Fruit fly (Drosophila melanogaster): Measurements from ENCODE around the gene CG7536.

The CG7536 gene

DNA sequence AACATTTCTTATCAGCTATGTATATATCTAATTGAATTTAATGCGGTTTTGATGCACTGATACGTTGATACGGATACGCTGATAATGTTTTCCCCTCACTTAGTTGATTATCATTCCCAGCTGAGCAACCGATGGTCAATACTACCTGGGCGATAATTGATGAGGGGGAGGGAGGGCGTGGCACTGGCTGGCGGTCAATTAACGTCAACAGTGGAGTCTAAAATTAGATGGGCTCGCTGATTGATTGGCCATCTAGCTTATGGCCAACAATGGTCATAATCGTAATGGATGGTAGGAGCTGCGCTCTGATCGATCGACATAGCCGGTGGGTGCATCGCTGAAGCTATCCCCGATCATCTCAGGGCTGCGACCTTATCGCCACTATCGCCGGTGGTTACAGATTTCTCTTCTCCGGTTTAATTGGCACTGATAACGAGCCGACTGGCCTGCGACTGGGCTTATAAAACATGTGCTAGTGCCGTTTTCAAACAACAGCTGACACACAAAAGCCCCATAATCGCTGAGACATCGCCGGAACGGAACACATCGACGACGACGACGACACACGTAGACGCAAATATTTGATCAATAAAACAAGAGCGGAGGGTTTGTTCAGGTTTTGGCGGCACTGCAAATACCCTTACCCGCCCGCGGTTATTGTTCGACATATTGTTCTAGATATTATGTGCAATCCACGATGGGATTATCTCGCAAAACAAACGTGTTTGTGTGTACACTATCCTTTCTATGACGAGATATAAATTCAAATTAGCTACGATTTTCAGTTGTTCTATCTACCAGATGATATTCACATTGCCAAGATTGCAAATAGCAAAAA lies 4.6 kb downstream of the CG7536 start:
- TF ChIP-seq Ets96B (tag; optimal IDR thresholded peaks at IDR 0.05) (no peak), pdm3 (GFP tag; optimal IDR thresholded peaks at IDR 0.05) (no peak), vri (GFP tag; optimal IDR thresholded peaks at IDR 0.05) (no peak), CG7368 (GFP tag; optimal IDR thresholded peaks at IDR 0.05) (no peak), Eip78C (GFP tag) (peak; percentile 37), Sox14 (GFP tag; optimal IDR thresholded peaks at IDR 0.05) (peak; percentile 4), fkh (GFP tag; optimal IDR thresholded peaks at IDR 0.05) (peak; percentile 84)

DNA sequence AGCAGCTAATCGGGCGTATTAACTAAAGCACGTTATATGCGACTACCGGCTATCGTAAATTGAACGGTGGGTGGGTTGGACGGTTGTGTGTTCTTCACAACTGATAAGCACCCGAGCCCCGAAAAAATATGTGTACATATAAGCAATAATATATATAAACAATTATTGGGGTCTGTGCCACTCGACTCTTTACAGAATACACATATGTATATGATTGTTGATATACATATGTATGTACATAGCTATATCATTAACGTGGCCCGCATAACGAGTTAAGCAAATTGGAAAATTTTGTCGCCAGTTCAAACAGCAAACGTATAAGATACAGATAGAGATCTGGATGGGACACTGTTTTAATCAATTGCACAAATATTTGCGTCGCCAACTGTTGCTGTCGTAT lies 5.7 kb downstream of the CG7536 start:
- no peak for TF ChIP-seq salr (GFP tag; optimal IDR thresholded peaks at IDR 0.05)
- no peak for TF ChIP-seq eg (GFP tag; IDR thresholded peaks at IDR 0.05)
- TF ChIP-seq fkh (GFP tag; optimal IDR thresholded peaks at IDR 0.05): peak; percentile 82
- peak; percentile 37 for TF ChIP-seq svp (GFP tag)

DNA sequence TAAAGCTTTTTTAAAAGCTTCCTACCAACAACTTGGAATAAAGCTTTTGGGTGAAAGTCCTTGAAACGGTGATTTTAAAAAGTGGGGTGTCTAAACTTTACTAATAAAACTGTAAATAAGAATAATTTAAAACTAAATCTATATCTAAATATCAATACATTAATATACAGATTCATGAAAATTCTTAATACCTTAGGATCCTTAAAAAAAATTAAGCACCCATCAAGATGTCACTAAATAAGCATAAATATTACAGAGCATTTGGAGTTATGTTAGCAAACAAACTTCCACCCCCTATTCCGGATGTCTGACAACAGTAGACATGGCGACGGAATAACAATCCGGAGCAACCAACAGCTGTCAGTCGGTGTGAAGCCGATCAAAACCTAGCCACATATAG lies 24.1 kb downstream of the CG7536 start, which contains the start of gene Dhc16F:
Gene Dhc16F, plus strand, starts transcription at position 301 of the 400 bp plus-strand sequence.
- TF ChIP-seq CG7368 (GFP tag; optimal IDR thresholded peaks at IDR 0.05) (no peak), esn (GFP tag; optimal IDR thresholded peaks at IDR 0.05) (no peak), CG3919 (GFP tag; optimal IDR thresholded peaks at IDR 0.05) (no peak), CG6163 (GFP tag; IDR thresholded peaks at IDR 0.05) (no peak), CG11762 (GFP tag; optimal IDR thresholded peaks at IDR 0.05; ENCODE audit: insufficient read depth) (no peak), fd85E (GFP tag; optimal IDR thresholded peaks at IDR 0.05) (no peak), Eip78C (GFP tag) (no peak), achi (GFP tag; optimal IDR thresholded peaks at IDR 0.05) (no peak), CG9139 (GFP tag; optimal IDR thresholded peaks at IDR 0.05) (no peak), cyc (GFP tag; optimal IDR thresholded peaks at IDR 0.05) (no peak), net (GFP tag; optimal IDR thresholded peaks at IDR 0.05) (no peak), CG8119 (GFP tag; IDR thresholded peaks at IDR 0.05) (no peak), Eip75B (GFP tag; optimal IDR thresholded peaks at IDR 0.05) (no peak), CG15336 (GFP tag; IDR thresholded peaks at IDR 0.05) (no peak), CG11902 (GFP tag; optimal IDR thresholded peaks at IDR 0.05) (no peak), CG1621 (tag; optimal IDR thresholded peaks at IDR 0.05) (no peak), Sox15 (GFP tag; optimal IDR thresholded peaks at IDR 0.05) (no peak), dsx (GFP tag; optimal IDR thresholded peaks at IDR 0.05; ENCODE audit: poor library complexity, severe bottlenecking) (no peak)

DNA sequence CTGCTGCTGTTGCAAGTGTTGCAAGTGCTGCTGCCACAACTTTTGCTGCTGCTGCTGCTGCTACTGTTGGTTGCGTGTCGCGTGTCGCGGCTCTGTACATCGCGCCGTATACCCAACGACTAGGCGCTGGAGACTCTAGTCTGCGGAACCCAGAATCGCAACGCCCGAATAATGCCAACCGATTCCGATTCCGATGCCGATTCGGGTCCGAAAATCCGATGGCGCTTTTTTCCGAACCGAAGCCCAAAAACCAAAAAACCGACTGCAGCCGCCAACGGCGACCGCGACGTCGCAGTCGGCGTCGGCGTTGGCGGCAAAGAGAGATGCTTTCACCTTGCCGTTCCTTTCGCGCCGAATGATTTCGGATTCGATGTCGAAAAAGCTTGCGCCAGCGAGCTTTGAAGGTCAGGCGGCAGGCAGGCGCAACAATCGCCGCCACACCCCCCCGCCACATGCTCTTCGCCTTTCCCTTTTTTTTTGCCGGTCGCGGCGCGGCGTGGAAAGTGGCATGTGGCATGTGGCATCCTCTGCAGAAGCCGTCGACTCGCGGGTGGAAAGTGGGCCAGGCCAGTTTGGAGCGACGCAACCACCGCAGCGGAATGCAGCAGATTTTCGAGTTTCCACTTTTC lies 25.1 kb downstream of the CG7536 start, which contains the start of gene Sh:
Gene Sh, minus strand, starts transcription at position 104 of the 629 bp plus-strand sequence.
- TF ChIP-seq CG3032 (tag; optimal IDR thresholded peaks at IDR 0.05) (no peak), CG7368 (GFP tag; optimal IDR thresholded peaks at IDR 0.05) (peak; percentile 10)

DNA sequence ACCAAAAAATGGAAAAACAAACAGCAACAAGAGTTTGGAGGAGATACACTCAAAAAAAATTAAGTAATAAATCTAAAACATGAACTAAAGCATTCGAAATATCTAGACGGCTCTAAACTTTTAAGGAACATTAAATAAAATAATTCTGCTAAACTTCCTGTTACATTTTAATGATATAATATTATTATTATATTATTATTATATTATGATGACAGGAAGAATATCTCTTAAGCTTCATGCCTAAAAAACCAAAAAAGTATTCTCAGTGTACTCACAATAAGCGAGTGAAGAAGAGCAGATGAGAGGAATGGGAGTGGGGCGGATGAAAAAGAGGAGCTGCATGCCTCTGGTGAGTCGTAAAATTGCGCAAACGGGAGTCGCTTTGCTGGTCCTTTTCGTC lies 30.2 kb downstream of the CG7536 start:
- no peak for TF ChIP-seq CG11902 (GFP tag; optimal IDR thresholded peaks at IDR 0.05)
- TF ChIP-seq Eip78C (GFP tag): peak; percentile 28

DNA sequence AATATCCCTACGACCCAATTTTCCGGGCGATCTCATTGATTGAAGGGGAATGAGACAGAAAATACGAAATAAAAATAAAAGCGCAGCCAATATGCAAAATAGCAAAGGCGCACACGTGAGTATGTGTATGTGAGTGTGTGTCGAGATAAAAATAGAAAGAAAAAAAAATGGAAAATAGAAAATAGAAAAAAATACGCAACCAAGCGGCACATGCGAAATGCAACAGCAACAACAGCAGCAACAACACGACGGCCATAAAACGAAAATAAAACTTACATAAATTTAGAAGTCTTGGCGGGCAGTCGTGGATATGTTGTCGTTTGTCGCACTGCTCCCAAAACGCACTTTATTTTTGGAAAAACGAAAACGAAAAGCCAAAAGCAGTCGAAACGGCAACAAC lies 31.1 kb downstream of the CG7536 start:
- peak; percentile 75 for TF ChIP-seq CG6276 (GFP tag; optimal IDR thresholded peaks at IDR 0.05)
- TF ChIP-seq Ets21C (GFP tag; optimal IDR thresholded peaks at IDR 0.05): no peak
- TF ChIP-seq Lpt (GFP tag; optimal IDR thresholded peaks at IDR 0.05): peak; percentile 7
- TF ChIP-seq eg (GFP tag; IDR thresholded peaks at IDR 0.05): peak; percentile 58; the same call in 2 of the 3 replicates
- no peak for TF ChIP-seq svp (GFP tag)
- TF ChIP-seq CG6163 (GFP tag; IDR thresholded peaks at IDR 0.05): 0 out of 3 replicates have a peak, but pooled peaks have one; percentile 26
- peak; percentile 50 for TF ChIP-seq CG15336 (GFP tag; IDR thresholded peaks at IDR 0.05)
- TF ChIP-seq CG6854 (GFP tag; optimal IDR thresholded peaks at IDR 0.05): no peak
- TF ChIP-seq CG8119 (GFP tag; IDR thresholded peaks at IDR 0.05): peak; percentile 51; the same call in 2 of the 3 replicates
- TF ChIP-seq CG4318 (GFP tag; optimal IDR thresholded peaks at IDR 0.05): no peak
- no peak for TF ChIP-seq CG9139 (GFP tag; optimal IDR thresholded peaks at IDR 0.05)
